Worm (Caenorhabditis elegans) whole organism, early embryonic: ENCODE measurements around the gene rpl-22.

Source experiments
- aly-1 ChIP-seq: sonication (generic microtip); optimal IDR thresholded peaks from 2 replicates; lab custom pipeline; 2016; ENCODE audit warnings: missing genetic modification characterization, missing compliant biosample characterization
- ama-1 ChIP-seq: fragments of 150-350 bp; optimal IDR thresholded peaks from 2 replicates; lab custom pipeline; 2014
- ceh-36 ChIP-seq: sonication (generic microtip); optimal IDR thresholded peaks from 2 replicates; lab custom pipeline; 2016; ENCODE audit warnings: missing genetic modification characterization, inconsistent platforms, missing compliant biosample characterization
- ets-7 ChIP-seq: sonication (generic microtip); optimal IDR thresholded peaks from 2 replicates; lab custom pipeline; 2016; ENCODE audit warnings: missing genotype, missing genetic modification characterization, missing compliant biosample characterization
- hmbx-1 ChIP-seq: sonication (generic microtip); optimal IDR thresholded peaks from 2 replicates; lab custom pipeline; 2016; ENCODE audit warnings: mild to moderate bottlenecking, missing genetic modification characterization, missing compliant biosample characterization
- hmg-4 ChIP-seq: fragments of 200-800 bp; sonication (Bioruptor generic); optimal IDR thresholded peaks from 2 replicates; lab custom pipeline; 2018; ENCODE audit warnings: mild to moderate bottlenecking, missing genetic modification characterization, missing compliant biosample characterization
- hnd-1 ChIP-seq: sonication (generic microtip); optimal IDR thresholded peaks from 2 replicates; lab custom pipeline; 2016; ENCODE audit warnings: missing genetic modification characterization, missing compliant biosample characterization
- pes-1 ChIP-seq: fragments of 200-800 bp; sonication (Bioruptor generic); IDR thresholded peaks from 2 replicates; pipeline ENCODE4 v1.3.6; 2022; ENCODE audit warnings: missing genetic modification reagents, missing genetic modification characterization, missing compliant biosample characterization
- scrt-1 ChIP-seq: fragments of 200-800 bp; sonication (Bioruptor generic); IDR thresholded peaks from 2 replicates; pipeline ENCODE4 v1.3.6; 2022; ENCODE audit warnings: missing genetic modification characterization, missing compliant biosample characterization
- sea-1 ChIP-seq: fragments of 200-800 bp; sonication (Bioruptor generic); conservative IDR thresholded peaks from 2 replicates; pipeline ENCODE4 v1.3.6; 2022; ENCODE audit warnings: missing genetic modification characterization, missing compliant biosample characterization
- tbx-11 ChIP-seq: fragments of 200-800 bp; sonication (Bioruptor generic); IDR thresholded peaks from 2 replicates; pipeline ENCODE4 v1.3.6; 2022; ENCODE audit warnings: missing genetic modification characterization, missing compliant biosample characterization

- no peak for TF ChIP-seq hmg-4
- TF ChIP-seq ama-1 (lab: Kevin White, UChicago): no peak
- no peak for TF ChIP-seq aly-1
- TF ChIP-seq pes-1: no peak
- TF ChIP-seq tbx-11 (GFP tag; lab: Robert Waterston, UW): no peak
- no peak for TF ChIP-seq scrt-1
- TF ChIP-seq hmbx-1: no peak
- no peak for TF ChIP-seq hnd-1 (tag; lab: Kevin White, UChicago)
- TF ChIP-seq ets-7 (tag; lab: Kevin White, UChicago): no peak
- TF ChIP-seq sea-1 (GFP tag; lab: Robert Waterston, UW): no peak
- no peak for TF ChIP-seq ceh-36 (tag; lab: Kevin White, UChicago)
These were observed 8.9 kb upstream of the rpl-22 start for ce11 chrII:5046209-5047200.
